Worm (Caenorhabditis elegans) whole organism, late embryonic: ENCODE measurements around the gene dld-1.

ENCODE experiments used
- C38D4.7 ChIP-seq: fragments of 200-800 bp; sonication (Bioruptor generic); optimal IDR thresholded peaks from 2 replicates; lab custom pipeline; 2018; ENCODE audit warnings: mild to moderate bottlenecking, missing genetic modification characterization, moderate library complexity, missing compliant biosample characterization
- K02D7.2 ChIP-seq: sonication (generic microtip); optimal IDR thresholded peaks from 2 replicates; lab custom pipeline; 2017; ENCODE audit warnings: mild to moderate bottlenecking, missing genetic modification characterization, missing compliant biosample characterization
- K09A11.1 ChIP-seq: sonication (generic microtip); optimal IDR thresholded peaks from 2 replicates; lab custom pipeline; 2017; ENCODE audit warnings: antibody characterized with exemption, mild to moderate bottlenecking, missing genetic modification characterization, missing compliant biosample characterization; ENCODE audit not compliant: insufficient read depth
- T23F11.4 ChIP-seq: fragments of 200-800 bp; sonication (Bioruptor generic); optimal IDR thresholded peaks from 2 replicates; lab custom pipeline; 2018; ENCODE audit warnings: mild to moderate bottlenecking, missing genetic modification characterization, missing compliant biosample characterization
- ama-1 ChIP-seq: fragments of 150-350 bp; optimal IDR thresholded peaks from 2 replicates; lab custom pipeline; 2014
- ceh-18 ChIP-seq: sonication (generic microtip); optimal IDR thresholded peaks from 2 replicates; lab custom pipeline; 2016; ENCODE audit warnings: missing genetic modification characterization, missing compliant biosample characterization
- ceh-24 ChIP-seq: sonication (generic microtip); optimal IDR thresholded peaks from 2 replicates; lab custom pipeline; 2016; ENCODE audit warnings: mild to moderate bottlenecking, missing genetic modification characterization, missing compliant biosample characterization
- ceh-31 ChIP-seq: sonication (generic microtip); optimal IDR thresholded peaks from 2 replicates; lab custom pipeline; 2016; ENCODE audit warnings: missing genetic modification characterization, missing compliant biosample characterization
- ceh-34 ChIP-seq: sonication (generic microtip); optimal IDR thresholded peaks from 2 replicates; lab custom pipeline; 2016; ENCODE audit warnings: mild to moderate bottlenecking, missing genetic modification characterization, missing compliant biosample characterization
- ceh-48 ChIP-seq: sonication (generic microtip); optimal IDR thresholded peaks from 2 replicates; lab custom pipeline; 2016; ENCODE audit warnings: missing genetic modification characterization, inconsistent platforms, missing compliant biosample characterization
- ceh-6 ChIP-seq: fragments of 200-800 bp; sonication (Bioruptor generic); optimal IDR thresholded peaks from 2 replicates; lab custom pipeline; 2018; ENCODE audit warnings: mild to moderate bottlenecking, missing genetic modification characterization, missing compliant biosample characterization
- ceh-9 ChIP-seq: sonication (generic microtip); optimal IDR thresholded peaks from 2 replicates; lab custom pipeline; 2016; ENCODE audit warnings: mild to moderate bottlenecking, missing genetic modification characterization, inconsistent platforms, missing compliant biosample characterization
- dve-1 ChIP-seq: sonication (generic microtip); optimal IDR thresholded peaks from 2 replicates; lab custom pipeline; 2017; ENCODE audit warnings: antibody characterized with exemption, mild to moderate bottlenecking, missing genetic modification characterization, missing compliant biosample characterization
- elt-2 ChIP-seq: sonication (generic microtip); optimal IDR thresholded peaks from 2 replicates; lab custom pipeline; 2016; ENCODE audit warnings: missing genetic modification reagents, missing genetic modification characterization, missing compliant biosample characterization
- elt-4 ChIP-seq: sonication (generic microtip); optimal IDR thresholded peaks from 2 replicates; lab custom pipeline; 2016; ENCODE audit warnings: missing genetic modification characterization, missing compliant biosample characterization
- fkh-10 ChIP-seq: fragments of 150-350 bp; optimal IDR thresholded peaks from 2 replicates; lab custom pipeline; 2014; ENCODE audit warnings: missing biosample characterization, missing genetic modification reagents, missing genetic modification characterization
- gmeb-2 ChIP-seq: sonication (generic microtip); optimal IDR thresholded peaks from 2 replicates; lab custom pipeline; 2016; ENCODE audit warnings: missing genetic modification characterization, inconsistent platforms, missing compliant biosample characterization
- hlh-6 ChIP-seq: sonication (generic microtip); optimal IDR thresholded peaks from 2 replicates; lab custom pipeline; 2016; ENCODE audit warnings: missing genotype, missing genetic modification characterization, missing compliant biosample characterization
- mec-3 ChIP-seq: sonication (generic microtip); optimal IDR thresholded peaks from 2 replicates; lab custom pipeline; 2016; ENCODE audit warnings: borderline replicate concordance, missing genetic modification characterization, missing compliant biosample characterization
- nfya-1 ChIP-seq: sonication (generic microtip); optimal IDR thresholded peaks from 2 replicates; lab custom pipeline; 2017; ENCODE audit warnings: missing genetic modification characterization, mild to moderate bottlenecking, missing compliant biosample characterization, antibody characterized with exemption, moderate library complexity
- npax-4 ChIP-seq: sonication (generic microtip); optimal IDR thresholded peaks from 2 replicates; lab custom pipeline; 2016; ENCODE audit warnings: missing genetic modification characterization, missing compliant biosample characterization
- odd-2 ChIP-seq: sonication (generic microtip); optimal IDR thresholded peaks from 2 replicates; lab custom pipeline; 2017; ENCODE audit warnings: antibody characterized with exemption, mild to moderate bottlenecking, missing genetic modification characterization, missing compliant biosample characterization
- pat-9 ChIP-seq: fragments of 200-800 bp; sonication (Bioruptor generic); optimal IDR thresholded peaks from 2 replicates; lab custom pipeline; 2018; ENCODE audit warnings: mild to moderate bottlenecking, missing genetic modification characterization, moderate library complexity, missing compliant biosample characterization
- pqm-1 ChIP-seq: sonication (generic microtip); optimal IDR thresholded peaks from 2 replicates; lab custom pipeline; 2016; ENCODE audit warnings: missing genetic modification characterization, missing compliant biosample characterization
- ref-2 ChIP-seq: sonication (generic microtip); optimal IDR thresholded peaks from 2 replicates; lab custom pipeline; 2016; ENCODE audit warnings: missing genetic modification characterization, missing compliant biosample characterization
- rnt-1 ChIP-seq: sonication (generic microtip); optimal IDR thresholded peaks from 2 replicates; lab custom pipeline; 2016; ENCODE audit warnings: missing genetic modification characterization, missing compliant biosample characterization
- sox-2 ChIP-seq: fragments of 200-800 bp; sonication (Bioruptor generic); IDR thresholded peaks from 2 replicates; pipeline ENCODE4 v1.3.6; 2022; ENCODE audit warnings: missing genetic modification reagents, missing genetic modification characterization, missing compliant biosample characterization
- syd-9 ChIP-seq: sonication (generic microtip); optimal IDR thresholded peaks from 2 replicates; lab custom pipeline; 2016; ENCODE audit warnings: mild to moderate bottlenecking, missing genetic modification characterization, moderate library complexity, missing compliant biosample characterization
- tbx-2 ChIP-seq: sonication (generic microtip); optimal IDR thresholded peaks from 2 replicates; lab custom pipeline; 2016; ENCODE audit warnings: missing genetic modification characterization, missing compliant biosample characterization
- unc-55 ChIP-seq: sonication (generic microtip); optimal IDR thresholded peaks from 2 replicates; lab custom pipeline; 2017; ENCODE audit warnings: missing biosample characterization, missing genetic modification reagents, missing genetic modification characterization
- unc-86 ChIP-seq: sonication (generic microtip); optimal IDR thresholded peaks from 2 replicates; lab custom pipeline; 2016; ENCODE audit warnings: missing genetic modification characterization, missing compliant biosample characterization
- zip-5 ChIP-seq: sonication (generic microtip); optimal IDR thresholded peaks from 2 replicates; lab custom pipeline; 2016; ENCODE audit warnings: missing genetic modification characterization, missing compliant biosample characterization
- ztf-16 ChIP-seq: sonication (generic microtip); optimal IDR thresholded peaks from 2 replicates; lab custom pipeline; 2017; ENCODE audit warnings: missing genetic modification characterization, missing compliant biosample characterization

The dld-1 gene

DNA sequence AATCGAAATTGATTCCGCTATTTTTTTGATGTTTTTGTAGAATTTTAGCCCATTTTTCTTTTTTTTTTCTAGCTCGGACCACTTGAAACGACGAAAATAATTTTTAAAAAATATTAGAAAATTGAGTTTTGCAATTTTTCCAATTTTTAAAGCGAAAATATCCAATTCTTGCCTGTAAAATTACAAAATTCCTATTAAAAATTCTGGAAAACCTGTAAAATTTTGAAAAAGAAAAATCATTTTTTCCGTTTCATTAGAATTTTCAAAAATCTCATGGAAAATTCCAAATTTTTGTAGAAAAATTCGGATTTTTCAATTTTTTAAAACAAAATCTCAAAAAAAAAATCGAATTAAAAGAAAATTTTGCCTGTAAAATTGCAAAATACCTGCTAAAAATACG is 4.7 kb downstream of the dld-1 start:
- TF ChIP-seq unc-86 (tag; lab: Kevin White, UChicago), result no peak
- no peak for TF ChIP-seq dve-1 (tag; lab: Kevin White, UChicago)

ce11 chrIV:14481984-14482383 is 17.7 kb downstream of the dld-1 start, which contains the start of gene Y57G11A.4:
Gene Y57G11A.4, plus strand, starts transcription at chrIV:14482284.
- TF ChIP-seq ceh-48, result no peak
- TF ChIP-seq ref-2 (tag; lab: Kevin White, UChicago), result no peak
- TF ChIP-seq elt-2 (tag; lab: Kevin White, UChicago), result no peak
- no peak for TF ChIP-seq zip-5 (tag; lab: Kevin White, UChicago)
- TF ChIP-seq ceh-9 (tag; lab: Kevin White, UChicago), result no peak
- no peak for TF ChIP-seq odd-2
- TF ChIP-seq fkh-10 (GFP tag; lab: Kevin White, UChicago), result no peak
- TF ChIP-seq ztf-16 (tag; lab: Kevin White, UChicago), result no peak
- no peak for TF ChIP-seq K02D7.2 (tag; lab: Kevin White, UChicago)
- no peak for TF ChIP-seq ceh-6 (GFP tag; lab: Kevin White, UChicago)
- TF ChIP-seq C38D4.7 (GFP tag; lab: Kevin White, UChicago), result no peak
- TF ChIP-seq tbx-2 (tag; lab: Kevin White, UChicago), result no peak
- no peak for TF ChIP-seq unc-55 (GFP tag; lab: Kevin White, UChicago)
- TF ChIP-seq ceh-31 (tag; lab: Kevin White, UChicago), result no peak
- no peak for TF ChIP-seq sox-2
- TF ChIP-seq pqm-1, result no peak
- TF ChIP-seq mec-3, result no peak
- no peak for TF ChIP-seq ceh-34 (tag; lab: Kevin White, UChicago)
- TF ChIP-seq ceh-24, result no peak
- TF ChIP-seq ama-1 (lab: Kevin White, UChicago), result no peak

DNA sequence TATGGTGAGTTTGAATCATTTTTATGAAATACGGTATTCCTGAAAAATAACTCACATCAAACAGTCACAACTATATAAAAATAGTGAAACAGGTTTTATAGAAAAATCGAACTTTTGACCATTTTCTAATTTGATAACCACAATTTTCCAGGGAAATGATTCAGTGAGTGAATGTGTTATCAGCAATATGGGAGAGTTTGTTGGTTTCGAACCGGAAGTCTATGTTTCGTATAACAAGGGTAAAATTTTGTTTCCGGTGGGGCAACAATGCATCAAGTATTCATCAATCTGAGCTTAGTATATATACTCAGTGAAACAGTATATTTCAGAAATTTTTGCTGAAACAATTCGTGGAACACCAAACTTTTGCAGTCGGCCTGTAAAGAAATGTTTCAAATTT is 19.1 kb downstream of the dld-1 start:
- TF ChIP-seq npax-4 (tag; lab: Kevin White, UChicago), result no peak
- TF ChIP-seq K02D7.2 (tag; lab: Kevin White, UChicago), result no peak
- TF ChIP-seq hlh-6, result no peak
- TF ChIP-seq ceh-34 (tag; lab: Kevin White, UChicago), result no peak
- TF ChIP-seq gmeb-2 (tag; lab: Kevin White, UChicago), result no peak
- no peak for TF ChIP-seq elt-2 (tag; lab: Kevin White, UChicago)
- no peak for TF ChIP-seq rnt-1 (tag; lab: Kevin White, UChicago)
- TF ChIP-seq pat-9 (tag; lab: Kevin White, UChicago), result no peak
- TF ChIP-seq unc-55 (GFP tag; lab: Kevin White, UChicago), result no peak

DNA sequence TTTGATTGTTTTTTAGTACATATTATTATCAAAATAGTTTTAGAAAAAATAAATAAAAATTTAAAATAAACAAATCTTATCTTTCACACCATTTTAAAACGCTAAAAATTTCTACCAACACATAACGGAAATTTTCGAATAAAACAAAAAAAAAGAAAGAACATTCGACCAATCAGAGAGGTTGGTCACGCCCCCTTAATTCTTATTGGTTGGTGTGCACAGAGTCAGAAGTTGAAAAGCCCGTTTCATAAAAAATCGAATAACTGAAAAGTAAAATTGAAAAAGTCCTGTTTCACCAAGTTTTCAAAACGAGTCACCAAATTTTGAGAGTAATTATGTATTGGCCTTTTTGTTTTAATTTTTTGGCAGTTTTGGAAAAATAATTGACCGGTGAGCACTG is 26.8 kb downstream of the dld-1 start:
- TF ChIP-seq zip-5 (tag; lab: Kevin White, UChicago) (no peak), nfya-1 (peak; percentile 77)

- TF ChIP-seq ceh-18 (tag; lab: Kevin White, UChicago) (no peak), K02D7.2 (tag; lab: Kevin White, UChicago) (no peak), syd-9 (tag; lab: Kevin White, UChicago) (no peak), pqm-1 (no peak), zip-5 (tag; lab: Kevin White, UChicago) (no peak), npax-4 (tag; lab: Kevin White, UChicago) (no peak), T23F11.4 (GFP tag; lab: Kevin White, UChicago) (no peak), unc-86 (tag; lab: Kevin White, UChicago) (no peak), ztf-16 (tag; lab: Kevin White, UChicago) (no peak), elt-4 (tag; lab: Kevin White, UChicago) (no peak), K09A11.1 (tag; lab: Kevin White, UChicago) (no peak)
Observed at ce11 chrIV:14495474-14495873, 31.2 kb downstream of the dld-1 start.
